Fruit fly (Drosophila melanogaster): ENCODE measurements around the gene elgi.

DNA sequence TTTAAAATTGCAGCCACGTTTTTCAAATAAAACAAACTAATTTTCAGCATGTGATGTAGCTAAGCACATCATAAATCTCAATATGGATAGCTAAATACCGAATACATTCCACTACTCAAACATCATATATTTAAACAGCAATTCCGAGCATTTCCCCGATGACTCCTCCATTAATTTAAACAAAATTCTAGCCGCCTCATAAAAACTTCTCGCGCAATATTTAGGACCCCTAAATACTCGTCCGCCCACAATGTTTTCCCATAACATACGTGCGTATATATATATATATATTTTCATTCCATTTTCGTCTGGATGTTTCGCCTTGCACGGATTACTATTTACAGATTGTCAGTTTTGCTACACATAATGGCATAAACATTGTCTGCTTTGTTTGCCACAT lies 39.7 kb downstream of the elgi start:
- TF ChIP-seq insv (optimal IDR thresholded peaks at IDR 0.05) (no peak), h (optimal IDR thresholded peaks at IDR 0.05) (no peak), Myc (optimal IDR thresholded peaks at IDR 0.05) (no peak), psq (optimal IDR thresholded peaks at IDR 0.05) (no peak)

All from Kc167 (cell line).